Fruit fly (Drosophila melanogaster) whole organism, prepupa: ENCODE results near the gene alt.

Experiments
- Blimp-1 ChIP-seq: fragments of 200-800 bp; sonication (Bioruptor generic); optimal IDR thresholded peaks from 3 replicates; lab custom pipeline; 2017; ENCODE audit warnings: missing biosample characterization, missing genetic modification characterization, mild to moderate bottlenecking, moderate library complexity, missing genetic modification reagents
- CG10631 ChIP-seq: fragments of 200-800 bp; sonication (Bioruptor generic); optimal IDR thresholded peaks from 2 replicates; lab custom pipeline; 2016; ENCODE audit warnings: missing biosample characterization, missing genetic modification characterization
- CG10669 ChIP-seq: fragments of 200-800 bp; sonication (Bioruptor generic); optimal IDR thresholded peaks from 3 replicates; lab custom pipeline; 2018; ENCODE audit warnings: missing biosample characterization, mild to moderate bottlenecking, missing genetic modification characterization, moderate library complexity
- CG11762 ChIP-seq: fragments of 200-800 bp; sonication (Bioruptor generic); optimal IDR thresholded peaks from 3 replicates; lab custom pipeline; 2016; ENCODE audit warnings: missing biosample characterization, missing genetic modification characterization; ENCODE audit not compliant: insufficient read depth
- CG1621 ChIP-seq: fragments of 200-800 bp; sonication (Bioruptor generic); optimal IDR thresholded peaks from 3 replicates; lab custom pipeline; 2018; ENCODE audit warnings: missing biosample characterization, mild to moderate bottlenecking, missing genetic modification characterization
- CG16779 ChIP-seq: fragments of 200-800 bp; sonication (Bioruptor generic); optimal IDR thresholded peaks from 3 replicates; lab custom pipeline; 2017; ENCODE audit warnings: missing biosample characterization, mild to moderate bottlenecking, missing genetic modification characterization
- CG3032 ChIP-seq: fragments of 200-800 bp; optimal IDR thresholded peaks from 2 replicates; lab custom pipeline; 2019; ENCODE audit warnings: missing biosample characterization, mild to moderate bottlenecking, missing genetic modification characterization, moderate library complexity
- CG32006 ChIP-seq: fragments of 200-800 bp; sonication (Bioruptor generic); optimal IDR thresholded peaks from 3 replicates; lab custom pipeline; 2017; ENCODE audit warnings: missing biosample characterization, mild to moderate bottlenecking, missing genetic modification characterization
- CG34406 ChIP-seq: fragments of 200-800 bp; sonication (Bioruptor generic); optimal IDR thresholded peaks from 3 replicates; lab custom pipeline; 2016; ENCODE audit warnings: missing biosample characterization, missing genetic modification characterization
- CG6276 ChIP-seq: fragments of 200-800 bp; sonication (Bioruptor generic); optimal IDR thresholded peaks from 2 replicates; lab custom pipeline; 2017; ENCODE audit warnings: missing biosample characterization, mild to moderate bottlenecking, missing genetic modification characterization
- CG6792 ChIP-seq: fragments of 200-800 bp; sonication (Bioruptor generic); optimal IDR thresholded peaks from 3 replicates; lab custom pipeline; 2016; ENCODE audit warnings: missing biosample characterization, missing genetic modification characterization
- CG6854 ChIP-seq: fragments of 200-800 bp; sonication (Bioruptor generic); optimal IDR thresholded peaks from 2 replicates; lab custom pipeline; 2017; ENCODE audit warnings: missing biosample characterization, mild to moderate bottlenecking, missing genetic modification characterization
- CG8119 ChIP-seq: fragments of 200-800 bp; sonication (Bioruptor generic); IDR thresholded peaks from 3 replicates; pipeline ENCODE4 v1.3.6; 2022; ENCODE audit warnings: missing biosample characterization, missing genetic modification characterization
- Eip75B ChIP-seq: fragments of 200-800 bp; sonication (Bioruptor generic); optimal IDR thresholded peaks from 3 replicates; lab custom pipeline; 2016; ENCODE audit warnings: missing biosample characterization, missing genetic modification characterization
- Eip78C ChIP-seq: fragments of 200-800 bp; sonication (Bioruptor generic); peaks from one replicate; lab custom pipeline; 2016; ENCODE audit warnings: missing biosample characterization, missing genetic modification characterization
- Eip93F ChIP-seq: fragments of 200-800 bp; sonication (Bioruptor generic); optimal IDR thresholded peaks from 2 replicates; lab custom pipeline; 2016; ENCODE audit warnings: missing biosample characterization, mild to moderate bottlenecking, missing genetic modification characterization
- Met ChIP-seq: fragments of 200-800 bp; sonication (Bioruptor generic); optimal IDR thresholded peaks from 3 replicates; lab custom pipeline; 2016; ENCODE audit warnings: missing biosample characterization, missing genetic modification characterization
- OdsH ChIP-seq: fragments of 200-800 bp; sonication (Bioruptor generic); optimal IDR thresholded peaks from 3 replicates; lab custom pipeline; 2016; ENCODE audit warnings: missing biosample characterization, missing genetic modification characterization
- Smox ChIP-seq: fragments of 200-800 bp; sonication (Bioruptor generic); optimal IDR thresholded peaks from 3 replicates; lab custom pipeline; 2016; ENCODE audit warnings: missing biosample characterization, missing genetic modification characterization
- Sox14 ChIP-seq: fragments of 200-800 bp; sonication (Bioruptor generic); optimal IDR thresholded peaks from 3 replicates; lab custom pipeline; 2016; ENCODE audit warnings: missing biosample characterization, missing genetic modification characterization
- achi ChIP-seq: fragments of 200-800 bp; sonication (Bioruptor generic); optimal IDR thresholded peaks from 3 replicates; lab custom pipeline; 2016; ENCODE audit warnings: missing biosample characterization, missing genetic modification characterization
- cyc ChIP-seq: fragments of 200-800 bp; sonication (Bioruptor generic); optimal IDR thresholded peaks from 3 replicates; lab custom pipeline; 2016; ENCODE audit warnings: missing biosample characterization, missing genetic modification characterization
- dsx ChIP-seq: fragments of 200-800 bp; optimal IDR thresholded peaks from 3 replicates; lab custom pipeline; 2019; ENCODE audit warnings: missing biosample characterization, mild to moderate bottlenecking, missing genetic modification characterization, moderate library complexity; ENCODE audit not compliant: poor library complexity, severe bottlenecking
- esn ChIP-seq: fragments of 200-800 bp; sonication (Bioruptor generic); optimal IDR thresholded peaks from 2 replicates; lab custom pipeline; 2016; ENCODE audit warnings: missing biosample characterization, mild to moderate bottlenecking, missing genetic modification characterization, moderate library complexity
- fd59A ChIP-seq: fragments of 200-800 bp; sonication (Bioruptor generic); optimal IDR thresholded peaks from 2 replicates; lab custom pipeline; 2017; ENCODE audit warnings: missing biosample characterization, mild to moderate bottlenecking, missing genetic modification characterization, missing genetic modification reagents
- fkh ChIP-seq: fragments of 200-800 bp; sonication (Bioruptor generic); optimal IDR thresholded peaks from 3 replicates; lab custom pipeline; 2017; ENCODE audit warnings: missing biosample characterization, mild to moderate bottlenecking, missing genetic modification characterization, moderate library complexity
- net ChIP-seq: fragments of 200-800 bp; sonication (Bioruptor generic); optimal IDR thresholded peaks from 3 replicates; lab custom pipeline; 2016; ENCODE audit warnings: missing biosample characterization, missing genetic modification characterization
- pdm3 ChIP-seq: fragments of 200-800 bp; sonication (Bioruptor generic); optimal IDR thresholded peaks from 3 replicates; lab custom pipeline; 2016; ENCODE audit warnings: missing biosample characterization, missing genetic modification characterization
- salr ChIP-seq, 2 experiments: fragments of 200-800 bp; sonication (Bioruptor generic); optimal IDR thresholded peaks; 3 replicates each; lab custom pipeline; 2016 to 2018; ENCODE audit warnings: missing biosample characterization in 2 of 2, missing genetic modification characterization in 2 of 2, mild to moderate bottlenecking in 1 of 2
- ss ChIP-seq, 2 experiments: fragments of 200-800 bp; sonication (Bioruptor generic); optimal IDR thresholded peaks; 2 replicates in 1 of 2; 3 replicates in 1 of 2; lab custom pipeline; 2017 to 2018; ENCODE audit warnings: mild to moderate bottlenecking in 2 of 2, missing biosample characterization in 2 of 2, missing genetic modification characterization in 2 of 2, moderate library complexity in 1 of 2

The alt gene

DNA sequence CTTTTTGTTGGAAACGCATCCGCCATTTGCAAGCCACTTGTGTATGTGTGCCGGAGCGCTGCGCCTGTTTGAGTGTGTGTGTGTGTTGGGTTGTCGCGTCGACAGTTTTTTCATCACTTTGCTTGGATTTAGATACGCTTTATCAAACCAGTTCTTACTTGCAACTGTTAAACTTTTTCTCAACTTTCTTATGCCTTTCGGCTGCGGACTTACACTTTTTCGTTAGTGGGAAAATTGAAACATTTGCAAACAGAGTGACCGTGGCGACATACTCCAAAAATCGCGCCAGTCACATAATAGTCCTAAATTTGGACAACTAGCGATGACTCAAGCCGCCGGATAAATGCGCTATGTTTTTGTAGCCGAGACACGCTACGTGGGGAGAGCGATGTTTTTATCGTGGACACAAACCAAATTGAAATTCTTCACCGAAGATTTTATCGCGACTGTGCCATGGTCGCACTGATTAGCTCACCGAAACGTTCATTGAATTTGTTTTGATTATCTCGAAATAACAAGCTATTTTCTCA lies at the start of gene alt, which contains the start of gene CG7655:
TSS of gene alt (minus strand) at position 272 of the 530 bp plus-strand sequence.
TSS of gene CG7655 (plus strand) at position 426 of the 530 bp plus-strand sequence.
- TF ChIP-seq esn (GFP tag; lab: Kevin White, UChicago) (peak; percentile 11), Sox14 (GFP tag; lab: Kevin White, UChicago) (peak; percentile 18), CG34406 (GFP tag; lab: Kevin White, UChicago) (no peak), CG6854 (GFP tag; lab: Kevin White, UChicago) (peak; percentile 18), dsx (GFP tag; lab: Kevin White, UChicago) (peak; percentile 65), CG10669 (no peak), Eip78C (GFP tag; lab: Kevin White, UChicago) (peak; percentile 61)

DNA sequence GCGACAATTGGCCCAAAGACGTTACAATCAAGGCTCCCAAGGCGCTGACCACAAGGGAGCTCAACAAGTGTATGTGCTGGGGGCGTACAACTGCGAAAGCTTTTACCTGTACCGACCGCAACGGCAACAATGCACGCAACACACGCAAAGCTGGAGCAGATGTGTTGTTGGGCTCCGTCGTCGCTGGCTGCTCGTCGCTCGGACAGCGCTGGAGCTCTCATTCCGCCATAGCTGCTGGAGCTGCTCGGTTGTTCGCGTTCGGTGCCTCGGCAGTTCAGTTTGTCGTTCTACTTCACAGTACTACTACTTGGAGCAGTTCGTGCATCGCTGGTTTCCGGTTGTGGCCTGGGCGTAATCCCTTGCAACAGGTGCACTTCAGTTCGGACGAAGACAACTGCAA lies 43.2 kb upstream of the alt start, which contains the start of gene Lgr1:
TSS of gene Lgr1 (plus strand) at position 220 of the 400 bp plus-strand sequence.
- TF ChIP-seq Met (GFP tag; lab: Kevin White, UChicago) (no peak), CG6854 (GFP tag; lab: Kevin White, UChicago) (no peak), CG6276 (GFP tag; lab: Kevin White, UChicago) (no peak), CG10631 (GFP tag; lab: Kevin White, UChicago) (no peak), CG1621 (tag; lab: Kevin White, UChicago) (no peak), Eip75B (GFP tag; lab: Kevin White, UChicago) (no peak), net (no peak), CG16779 (tag; lab: Kevin White, UChicago) (no peak), CG8119 (no peak), CG32006 (no peak), fd59A (GFP tag; lab: Kevin White, UChicago) (no peak), CG3032 (tag; lab: Kevin White, UChicago) (no peak), salr (GFP tag; optimal IDR thresholded peaks at IDR 0.05; lab: Kevin White, UChicago) (no peak), CG6792 (GFP tag; lab: Kevin White, UChicago) (no peak), ss (GFP tag; optimal IDR thresholded peaks at IDR 0.05; lab: Kevin White, UChicago) (no peak), pdm3 (GFP tag; lab: Kevin White, UChicago) (no peak), Eip78C (GFP tag; lab: Kevin White, UChicago) (no peak), Smox (GFP tag; lab: Kevin White, UChicago) (no peak), fkh (GFP tag; lab: Kevin White, UChicago) (no peak)

dm6 chr3R:17724963-17725362 lies 42.6 kb upstream of the alt start, which contains the start of gene Atg8b:
Atg8b (minus strand) TSS chr3R:17725063.
- TF ChIP-seq CG10669 (no peak), CG11762 (GFP tag; lab: Kevin White, UChicago) (no peak), achi (no peak), CG6276 (GFP tag; lab: Kevin White, UChicago) (no peak), cyc (GFP tag; lab: Kevin White, UChicago) (no peak), CG10631 (GFP tag; lab: Kevin White, UChicago) (no peak), Eip93F (GFP tag; lab: Kevin White, UChicago) (no peak), OdsH (no peak), Sox14 (GFP tag; lab: Kevin White, UChicago) (no peak), Blimp-1 (GFP tag; lab: Kevin White, UChicago) (no peak), CG3032 (tag; lab: Kevin White, UChicago) (no peak)
- TF ChIP-seq, all 60 proteins: peak for 0

dm6 chr3R:17718760-17719625 lies 36.7 kb upstream of the alt start, which contains the start of gene Pxt:
Pxt (plus strand) TSS chr3R:17719454.
- TF ChIP-seq CG32006 (no peak), Eip78C (GFP tag; lab: Kevin White, UChicago) (peak; percentile 18)
